Worm (Caenorhabditis elegans) whole organism, mixed stage, embryonic: ENCODE results near the gene vha-17.

Experiments used
- ceh-39 ChIP-seq: fragments of 150-350 bp; optimal IDR thresholded peaks from 2 replicates; lab custom pipeline; 2014; ENCODE audit warnings: missing biosample characterization, missing genetic modification characterization
- ceh-43 ChIP-seq: fragments of 200-800 bp; sonication (Bioruptor generic); optimal IDR thresholded peaks from 2 replicates; lab custom pipeline; 2018; ENCODE audit warnings: mild to moderate bottlenecking, missing genetic modification characterization, moderate library complexity, missing compliant biosample characterization
- hlh-1 ChIP-seq: fragments of 150-350 bp; optimal IDR thresholded peaks from 2 replicates; lab custom pipeline; 2014; ENCODE audit warnings: missing biosample characterization, missing genetic modification reagents, missing genetic modification characterization
- lin-13 ChIP-seq: fragments of 150-350 bp; optimal IDR thresholded peaks from 2 replicates; lab custom pipeline; 2014; ENCODE audit warnings: missing biosample characterization, missing genetic modification characterization
- lsy-2 ChIP-seq: fragments of 150-350 bp; optimal IDR thresholded peaks from 2 replicates; lab custom pipeline; 2014; ENCODE audit warnings: missing biosample characterization, missing genetic modification characterization
- nhr-12 ChIP-seq: fragments of 150-350 bp; optimal IDR thresholded peaks from 2 replicates; lab custom pipeline; 2014; ENCODE audit warnings: missing biosample characterization, missing genetic modification characterization
- nhr-28 ChIP-seq: fragments of 150-350 bp; optimal IDR thresholded peaks from 2 replicates; lab custom pipeline; 2014; ENCODE audit warnings: missing biosample characterization, missing genetic modification characterization
- pha-4 ChIP-seq: fragments of 150-350 bp; optimal IDR thresholded peaks from 2 replicates; lab custom pipeline; 2018; ENCODE audit warnings: missing biosample characterization, missing genetic modification reagents, missing genetic modification characterization
- snpc-4 ChIP-seq: fragments of 150-350 bp; optimal IDR thresholded peaks from 2 replicates; lab custom pipeline; 2014; ENCODE audit warnings: missing biosample characterization, missing genetic modification characterization

DNA sequence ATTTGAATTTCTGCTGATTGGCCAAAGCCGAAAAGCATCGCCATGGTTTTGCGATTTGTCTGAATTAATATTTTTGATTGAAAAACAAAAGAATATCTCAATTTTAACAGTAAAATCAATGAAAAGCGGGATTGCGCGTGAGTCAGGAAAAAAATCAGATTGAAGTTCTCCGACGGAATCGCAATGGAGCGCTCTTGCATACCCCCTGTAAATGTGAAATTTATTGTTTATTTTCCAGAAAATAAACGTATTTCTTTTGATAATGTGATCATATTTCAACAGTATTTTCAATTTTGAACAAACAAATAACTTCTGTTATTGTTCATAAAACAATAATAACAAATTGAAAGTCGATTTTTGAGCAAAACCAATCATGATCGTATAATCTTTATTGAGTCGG, 20.0 kb downstream of the vha-17 start, which contains the start of gene vps-26:
- no peak for TF ChIP-seq lsy-2 (tag; lab: Kevin White, UChicago)
- TF ChIP-seq ceh-39 = no peak
- no peak for TF ChIP-seq nhr-12 (tag; lab: Kevin White, UChicago)
- no peak for TF ChIP-seq lin-13 (tag; lab: Kevin White, UChicago)
- no peak for TF ChIP-seq hlh-1 (tag; lab: Kevin White, UChicago)
- TF ChIP-seq ceh-43 (GFP tag; lab: Kevin White, UChicago) = no peak
- no peak for TF ChIP-seq nhr-28 (tag; lab: Kevin White, UChicago)
- no peak for TF ChIP-seq snpc-4
- TF ChIP-seq pha-4 (tag; lab: Kevin White, UChicago) = no peak
